In genomic region chrII:7139064-7139463, ce11 we compare ENCODE assay signal across 1 worm cellular context.
TF ChIP-seq lines count a peak whose summit lies in the region.

No protein-coding gene starts in this region.

TF ChIP-seq in whole organism, L1 larva, 84 proteins besides CTCF, POLR2A, EP300 and RAD21 (continued from another document):
- TF ChIP-seq elt-2 (tag; optimal IDR thresholded peaks at IDR 0.05; lab: Kevin White, UChicago), result peak; percentile 72
- TF ChIP-seq blmp-1 (tag; optimal IDR thresholded peaks at IDR 0.05; lab: Kevin White, UChicago), result no peak
- no peak for TF ChIP-seq sox-4 (tag; optimal IDR thresholded peaks at IDR 0.05; lab: Kevin White, UChicago)
- TF ChIP-seq rnt-1 (tag; optimal IDR thresholded peaks at IDR 0.05; lab: Kevin White, UChicago), result no peak
- no peak for TF ChIP-seq pqm-1 (tag; optimal IDR thresholded peaks at IDR 0.05; lab: Kevin White, UChicago)
- TF ChIP-seq unc-62 (GFP tag; optimal IDR thresholded peaks at IDR 0.05; lab: Kevin White, UChicago), result no peak
- no peak for TF ChIP-seq nhr-71 (tag; optimal IDR thresholded peaks at IDR 0.05; lab: Kevin White, UChicago)
- no peak for TF ChIP-seq swsn-7 (tag; optimal IDR thresholded peaks at IDR 0.05; lab: Kevin White, UChicago)
- TF ChIP-seq pag-3 (tag; optimal IDR thresholded peaks at IDR 0.05; lab: Kevin White, UChicago; ENCODE audit: borderline replicate concordance, insufficient read depth), result no peak
- no peak for TF ChIP-seq unc-86 (tag; optimal IDR thresholded peaks at IDR 0.05; lab: Kevin White, UChicago)
- TF ChIP-seq C16A3.4 (tag; optimal IDR thresholded peaks at IDR 0.05; lab: Kevin White, UChicago), result no peak
- no peak for TF ChIP-seq egl-27 (tag; optimal IDR thresholded peaks at IDR 0.05; lab: Kevin White, UChicago)
- TF ChIP-seq C34B4.2 (tag; optimal IDR thresholded peaks at IDR 0.05; lab: Kevin White, UChicago), result no peak
- no peak for TF ChIP-seq mab-9 (GFP tag; IDR thresholded peaks at IDR 0.05; lab: Robert Waterston, UW)
- TF ChIP-seq ces-1 (GFP tag; optimal IDR thresholded peaks at IDR 0.05; lab: Kevin White, UChicago), result no peak
- TF ChIP-seq nhr-20 (tag; optimal IDR thresholded peaks at IDR 0.05; lab: Kevin White, UChicago), result peak; percentile 24
- TF ChIP-seq skn-1 (tag; optimal IDR thresholded peaks at IDR 0.05; lab: Kevin White, UChicago), result no peak
- TF ChIP-seq nhr-76 (tag; optimal IDR thresholded peaks at IDR 0.05; lab: Kevin White, UChicago), result no peak
- no peak for TF ChIP-seq lin-15B (tag; optimal IDR thresholded peaks at IDR 0.05; lab: Kevin White, UChicago)
- no peak for TF ChIP-seq mef-2 (tag; optimal IDR thresholded peaks at IDR 0.05; lab: Kevin White, UChicago)
- TF ChIP-seq mep-1 (tag; optimal IDR thresholded peaks at IDR 0.05; lab: Kevin White, UChicago), result no peak
- no peak for TF ChIP-seq nhr-11 (tag; optimal IDR thresholded peaks at IDR 0.05; lab: Kevin White, UChicago)
- TF ChIP-seq tbx-2 (tag; optimal IDR thresholded peaks at IDR 0.05; lab: Kevin White, UChicago), result no peak
- peak in 1 of 2 experiments; percentile 30 for TF ChIP-seq lin-35 (GFP tag; optimal IDR thresholded peaks at IDR 0.05; lab: Kevin White, UChicago)
- no peak for TF ChIP-seq nhr-237 (tag; optimal IDR thresholded peaks at IDR 0.05; lab: Kevin White, UChicago)
- no peak for TF ChIP-seq ceh-90 (tag; optimal IDR thresholded peaks at IDR 0.05; lab: Kevin White, UChicago)
- no peak for TF ChIP-seq lin-39 (tag; optimal IDR thresholded peaks at IDR 0.05; lab: Kevin White, UChicago)
- no peak for TF ChIP-seq egl-13 (tag; optimal IDR thresholded peaks at IDR 0.05; lab: Kevin White, UChicago)
- TF ChIP-seq ceh-82 (tag; optimal IDR thresholded peaks at IDR 0.05; lab: Kevin White, UChicago), result no peak
